Fruit fly (Drosophila melanogaster) whole organism, embryonic: ENCODE measurements around the gene gpp.
A peak's percentile ranks its signal among the peaks of the same experiment; 100 is the strongest.

Source experiments
- Atf3 ChIP-seq: fragments of 200-800 bp; sonication (Bioruptor generic); optimal IDR thresholded peaks from 3 replicates; lab custom pipeline; 2016; ENCODE audit warnings: missing biosample characterization, missing genetic modification characterization
- CG10209 ChIP-seq: fragments of 200-800 bp; sonication (Bioruptor generic); optimal IDR thresholded peaks from 3 replicates; lab custom pipeline; 2017; ENCODE audit warnings: missing biosample characterization, mild to moderate bottlenecking, missing genetic modification characterization, missing genetic modification reagents
- CG15269 ChIP-seq: fragments of 200-800 bp; sonication (Bioruptor generic); optimal IDR thresholded peaks from 2 replicates; lab custom pipeline; 2018; ENCODE audit warnings: missing biosample characterization, mild to moderate bottlenecking, missing genetic modification characterization, moderate library complexity
- CG16779 ChIP-seq: fragments of 200-800 bp; sonication (Bioruptor generic); IDR thresholded peaks from 2 replicates; pipeline ENCODE4 v1.3.6; 2022; ENCODE audit warnings: missing biosample characterization, missing genetic modification characterization
- CG16815 ChIP-seq: fragments of 200-800 bp; sonication (Bioruptor generic); optimal IDR thresholded peaks from 3 replicates; lab custom pipeline; 2017; ENCODE audit warnings: missing biosample characterization, mild to moderate bottlenecking, missing genetic modification characterization
- CG18599 ChIP-seq: fragments of 200-800 bp; sonication (Bioruptor generic); optimal IDR thresholded peaks from 3 replicates; lab custom pipeline; 2017; ENCODE audit warnings: missing biosample characterization, missing genetic modification characterization, mild to moderate bottlenecking, moderate library complexity, missing genetic modification reagents
- CG2199 ChIP-seq: fragments of 200-800 bp; sonication (Bioruptor generic); IDR thresholded peaks from 3 replicates; pipeline ENCODE4 v1.3.6; 2022; ENCODE audit warnings: missing biosample characterization, missing genetic modification characterization
- CG2678 ChIP-seq: fragments of 200-800 bp; sonication (Bioruptor generic); optimal IDR thresholded peaks from 3 replicates; lab custom pipeline; 2019; ENCODE audit warnings: missing biosample characterization, mild to moderate bottlenecking, missing genetic modification characterization, moderate library complexity
- CG31441 ChIP-seq: fragments of 200-800 bp; sonication (Bioruptor generic); IDR thresholded peaks from 2 replicates; pipeline ENCODE4 v1.3.6; 2022; ENCODE audit warnings: missing biosample characterization, missing genetic modification characterization
- CG34422 ChIP-seq: fragments of 200-800 bp; sonication (Bioruptor generic); IDR thresholded peaks from 3 replicates; pipeline ENCODE4 v1.3.6; 2022; ENCODE audit warnings: missing biosample characterization, missing genetic modification characterization
- CG3847 ChIP-seq: fragments of 200-800 bp; sonication (Bioruptor generic); IDR thresholded peaks from 2 replicates; pipeline ENCODE4 v1.3.6; 2022; ENCODE audit warnings: missing biosample characterization, missing genetic modification characterization
- CG4424 ChIP-seq: fragments of 200-800 bp; sonication (Bioruptor generic); optimal IDR thresholded peaks from 3 replicates; lab custom pipeline; 2016; ENCODE audit warnings: missing biosample characterization, missing genetic modification characterization
- CG4617 ChIP-seq: fragments of 200-800 bp; sonication (Bioruptor generic); optimal IDR thresholded peaks from 3 replicates; lab custom pipeline; 2016; ENCODE audit warnings: missing biosample characterization, missing genetic modification characterization, borderline replicate concordance
- CG6854 ChIP-seq: fragments of 200-800 bp; sonication (Bioruptor generic); optimal IDR thresholded peaks from 3 replicates; lab custom pipeline; 2017; ENCODE audit warnings: missing biosample characterization, mild to moderate bottlenecking, missing genetic modification characterization
- CG7839 ChIP-seq: fragments of 200-800 bp; sonication (Bioruptor generic); optimal IDR thresholded peaks from 3 replicates; lab custom pipeline; 2018; ENCODE audit warnings: missing biosample characterization, mild to moderate bottlenecking, missing genetic modification characterization, moderate library complexity
- CG8290 ChIP-seq, 3 experiments: fragments of 200-800 bp; sonication (Bioruptor generic); optimal IDR thresholded peaks; 2 replicates each; lab custom pipeline; 2016 to 2019; ENCODE audit warnings: missing biosample characterization in 3 of 3, missing genetic modification characterization in 3 of 3, mild to moderate bottlenecking in 2 of 3, moderate library complexity in 1 of 3
- CG9817 ChIP-seq: fragments of 200-800 bp; sonication (Bioruptor generic); optimal IDR thresholded peaks from 2 replicates; lab custom pipeline; 2018; ENCODE audit warnings: missing biosample characterization, mild to moderate bottlenecking, missing genetic modification characterization, moderate library complexity
- ERR ChIP-seq: fragments of 200-800 bp; sonication (Bioruptor generic); optimal IDR thresholded peaks from 2 replicates; lab custom pipeline; 2016; ENCODE audit warnings: missing biosample characterization, missing genetic modification characterization
- Fer3 ChIP-seq: fragments of 200-800 bp; sonication (Bioruptor generic); optimal IDR thresholded peaks from 2 replicates; lab custom pipeline; 2018; ENCODE audit warnings: missing biosample characterization, mild to moderate bottlenecking, missing genetic modification characterization, moderate library complexity
- HLH4C ChIP-seq: fragments of 200-800 bp; sonication (Bioruptor generic); IDR thresholded peaks from 3 replicates; pipeline ENCODE4 v1.3.6; 2022; ENCODE audit warnings: missing biosample characterization, missing genetic modification characterization; ENCODE audit not compliant: partially characterized antibody
- Lhr ChIP-seq: fragments of 200-800 bp; sonication (Bioruptor generic); optimal IDR thresholded peaks from 3 replicates; lab custom pipeline; 2017; ENCODE audit warnings: mild to moderate bottlenecking, missing biosample characterization, missing genetic modification reagents, missing genetic modification characterization
- Med ChIP-seq: fragments of 200-800 bp; sonication (Bioruptor generic); peaks from one replicate; lab custom pipeline; 2016; ENCODE audit warnings: missing biosample characterization, missing genetic modification characterization, mild to moderate bottlenecking, inconsistent platforms, moderate library complexity
- NC2α ChIP-seq: fragments of 200-800 bp; sonication (Bioruptor generic); optimal IDR thresholded peaks from 2 replicates; lab custom pipeline; 2016; ENCODE audit warnings: missing biosample characterization, missing genetic modification characterization
- Rx ChIP-seq: fragments of 200-800 bp; sonication (Bioruptor generic); IDR thresholded peaks from 2 replicates; pipeline ENCODE4 v1.3.6; 2022; ENCODE audit warnings: missing biosample characterization, missing genetic modification characterization
- Sox100B ChIP-seq: fragments of 200-800 bp; sonication (Bioruptor generic); optimal IDR thresholded peaks from 3 replicates; lab custom pipeline; 2018; ENCODE audit warnings: missing biosample characterization, mild to moderate bottlenecking, missing genetic modification characterization
- Tbp ChIP-seq: fragments of >200 bp; optimal IDR thresholded peaks from 2 replicates; lab custom pipeline; 2018; ENCODE audit warnings: missing biosample characterization, missing genetic modification characterization
- Xrp1 ChIP-seq: fragments of 200-800 bp; sonication (Bioruptor generic); IDR thresholded peaks from 2 replicates; pipeline ENCODE4 v1.3.6; 2022; ENCODE audit warnings: missing biosample characterization, missing genetic modification characterization
- amos ChIP-seq: fragments of 200-800 bp; sonication (Bioruptor generic); IDR thresholded peaks from 2 replicates; pipeline ENCODE4 v1.3.6; 2022; ENCODE audit warnings: missing biosample characterization, missing genetic modification characterization; ENCODE audit not compliant: partially characterized antibody
- chif ChIP-seq, 2 experiments: fragments of 200-800 bp; sonication (Bioruptor generic); optimal IDR thresholded peaks; 3 replicates each; lab custom pipeline; 2016; ENCODE audit warnings: missing biosample characterization in 2 of 2, missing genetic modification characterization in 2 of 2
- chm ChIP-seq: fragments of 200-800 bp; sonication (Bioruptor generic); IDR thresholded peaks from 2 replicates; pipeline ENCODE4 v1.3.6; 2022; ENCODE audit warnings: missing biosample characterization, missing genetic modification characterization
- da ChIP-seq: fragments of 200-800 bp; sonication (Bioruptor generic); optimal IDR thresholded peaks from 2 replicates; lab custom pipeline; 2016; ENCODE audit warnings: missing biosample characterization, missing genetic modification characterization
- gce ChIP-seq: fragments of 200-800 bp; sonication (Bioruptor generic); IDR thresholded peaks from 3 replicates; pipeline ENCODE4 v1.3.6; 2022; ENCODE audit warnings: missing biosample characterization, missing genetic modification characterization
- gem ChIP-seq: fragments of 200-800 bp; sonication (Bioruptor generic); optimal IDR thresholded peaks from 2 replicates; lab custom pipeline; 2019; ENCODE audit warnings: missing biosample characterization, mild to moderate bottlenecking, missing genetic modification characterization, moderate library complexity
- gro ChIP-seq: fragments of 200-800 bp; sonication (Bioruptor generic); optimal IDR thresholded peaks from 2 replicates; lab custom pipeline; 2016; ENCODE audit warnings: missing biosample characterization, missing genetic modification characterization
- ham ChIP-seq: fragments of 200-800 bp; sonication (Bioruptor generic); IDR thresholded peaks from 2 replicates; pipeline ENCODE4 v1.3.6; 2022; ENCODE audit warnings: missing biosample characterization, missing genetic modification characterization
- hbn ChIP-seq: fragments of 200-800 bp; sonication (Bioruptor generic); IDR thresholded peaks from 2 replicates; pipeline ENCODE4 v1.3.6; 2022; ENCODE audit warnings: missing biosample characterization, missing genetic modification characterization; ENCODE audit not compliant: partially characterized antibody
- ind ChIP-seq: fragments of 200-800 bp; sonication (Bioruptor generic); optimal IDR thresholded peaks from 3 replicates; lab custom pipeline; 2016; ENCODE audit warnings: missing biosample characterization, missing genetic modification characterization
- jumu ChIP-seq: fragments of 200-800 bp; sonication (Bioruptor generic); optimal IDR thresholded peaks from 3 replicates; lab custom pipeline; 2016; ENCODE audit warnings: missing biosample characterization, missing genetic modification characterization
- lola ChIP-seq, 3 experiments: fragments of >200 bp in 2 of 3; fragments of 200-800 bp in 1 of 3; sonication (Bioruptor generic) in 1 of 3; optimal IDR thresholded peaks; 2 replicates each; lab custom pipeline; 2017 to 2019; ENCODE audit warnings: missing biosample characterization in 3 of 3, missing genetic modification characterization in 3 of 3, mild to moderate bottlenecking in 1 of 3, moderate library complexity in 1 of 3
- pb ChIP-seq: fragments of 200-800 bp; sonication (Bioruptor generic); optimal IDR thresholded peaks from 3 replicates; lab custom pipeline; 2016; ENCODE audit warnings: missing biosample characterization, missing genetic modification characterization
- pfk ChIP-seq: fragments of 200-800 bp; sonication (Bioruptor generic); optimal IDR thresholded peaks from 2 replicates; lab custom pipeline; 2018; ENCODE audit warnings: missing biosample characterization, mild to moderate bottlenecking, missing genetic modification characterization, moderate library complexity
- pho ChIP-seq: fragments of 200-800 bp; sonication (Bioruptor generic); optimal IDR thresholded peaks from 2 replicates; lab custom pipeline; 2016; ENCODE audit warnings: missing biosample characterization, missing genetic modification characterization
- salm ChIP-seq: fragments of 200-800 bp; sonication (Bioruptor generic); optimal IDR thresholded peaks from 2 replicates; lab custom pipeline; 2018; ENCODE audit warnings: missing biosample characterization, mild to moderate bottlenecking, missing genetic modification characterization
- vfl ChIP-seq: fragments of 200-800 bp; sonication (Bioruptor generic); optimal IDR thresholded peaks from 2 replicates; lab custom pipeline; 2016; ENCODE audit warnings: missing biosample characterization, missing genetic modification characterization

Gene gpp

dm6 chr3R:6395572-6396295, 10.9 kb upstream of the gpp start (continued):
- TF ChIP-seq vfl (GFP tag; lab: Kevin White, UChicago), result no peak

- TF ChIP-seq gro (GFP tag; lab: Kevin White, UChicago) (no peak), Lhr (GFP tag; lab: Kevin White, UChicago) (no peak), CG2199 (GFP tag; lab: Robert Waterston, UW) (0 out of 3 replicates have a peak, but pooled peaks have one; percentile 34), Med (GFP tag; lab: Kevin White, UChicago) (peak; percentile 2)
Measured at dm6 chr3R:6396613-6397012, 10.0 kb upstream of the gpp start.

- TF ChIP-seq Xrp1 (GFP tag; lab: Robert Waterston, UW) (peak; percentile 28; the same call in 1 of the 2 replicates), da (GFP tag; lab: Kevin White, UChicago) (no peak), CG3847 (GFP tag; lab: Robert Waterston, UW) (0 out of 2 replicates have a peak, but pooled peaks have one; percentile 22), CG16815 (GFP tag; lab: Kevin White, UChicago) (no peak), lola (GFP tag; optimal IDR thresholded peaks at IDR 0.05; lab: Kevin White, UChicago) (no peak), jumu (GFP tag; lab: Kevin White, UChicago) (peak; percentile 4), Fer3 (peak; percentile 27), amos (GFP tag; lab: Robert Waterston, UW) (no peak), gce (0 out of 3 replicates have a peak, but pooled peaks have one; percentile 14), Sox100B (peak; percentile 20), CG4424 (GFP tag; lab: Kevin White, UChicago) (peak; percentile 2), NC2α (GFP tag; lab: Kevin White, UChicago) (no peak), CG10209 (no peak), CG2678 (tag; lab: Kevin White, UChicago) (peak; percentile 54), CG16779 (GFP tag; lab: Robert Waterston, UW) (no peak), Atf3 (GFP tag; lab: Kevin White, UChicago) (no peak), CG31441 (peak; percentile 18; the same call in 1 of the 2 replicates), ham (GFP tag; lab: Robert Waterston, UW) (no peak), chif (GFP tag; optimal IDR thresholded peaks at IDR 0.05; lab: Kevin White, UChicago) (no peak), CG18599 (GFP tag; lab: Kevin White, UChicago) (peak; percentile 50), CG4617 (GFP tag; lab: Kevin White, UChicago) (no peak), Tbp (GFP tag; lab: Kevin White, UChicago) (no peak), ERR (GFP tag; lab: Kevin White, UChicago) (no peak), chm (GFP tag; lab: Robert Waterston, UW) (no peak), HLH4C (GFP tag; lab: Robert Waterston, UW) (peak; percentile 72; the same call in 2 of the 3 replicates), CG8290 (GFP tag; optimal IDR thresholded peaks at IDR 0.05; lab: Kevin White, UChicago) (no peak), CG8290 (tag; optimal IDR thresholded peaks at IDR 0.05; lab: Kevin White, UChicago) (no peak), CG7839 (tag; lab: Kevin White, UChicago) (peak; percentile 55), pho (peak; percentile 4), pfk (no peak), CG6854 (GFP tag; lab: Kevin White, UChicago) (no peak), salm (tag; lab: Kevin White, UChicago) (no peak), ind (GFP tag; lab: Kevin White, UChicago) (peak; percentile 15), pb (GFP tag; lab: Kevin White, UChicago) (no peak), Rx (no peak), gem (tag; lab: Kevin White, UChicago) (peak; percentile 59), CG15269 (peak; percentile 34), CG9817 (tag; lab: Kevin White, UChicago) (peak; percentile 21), hbn (GFP tag; lab: Robert Waterston, UW) (no peak), CG34422 (GFP tag; lab: Robert Waterston, UW) (no peak)
Measured at dm6 chr3R:6397611-6398092, 9.0 kb upstream of the gpp start.
